Fruit fly (Drosophila melanogaster): ENCODE results near the gene CG9922.

CG9922 gene

dm6 chr3R:14050556-14051170 is 14.5 kb upstream of the CG9922 start (continued):
- TF ChIP-seq Poxn (GFP tag; IDR thresholded peaks at IDR 0.05) (no peak), CG17385 (GFP tag; optimal IDR thresholded peaks at IDR 0.05) (no peak), amos (GFP tag; IDR thresholded peaks at IDR 0.05; ENCODE audit: partially characterized antibody) (no peak), CG14050 (GFP tag; IDR thresholded peaks at IDR 0.05) (no peak), Nf-YC (tag; optimal IDR thresholded peaks at IDR 0.05) (peak; percentile 96), CG15269 (tag; optimal IDR thresholded peaks at IDR 0.05) (no peak), Deaf1 (tag; optimal IDR thresholded peaks at IDR 0.05) (peak; percentile 97), row (GFP tag; IDR thresholded peaks at IDR 0.05) (no peak), bsh (GFP tag; optimal IDR thresholded peaks at IDR 0.05) (no peak), TFAM (GFP tag; optimal IDR thresholded peaks at IDR 0.05) (no peak), CG9876 (GFP tag; optimal IDR thresholded peaks at IDR 0.05) (no peak), CG3163 (GFP tag; optimal IDR thresholded peaks at IDR 0.05) (no peak), Side (GFP tag; optimal IDR thresholded peaks at IDR 0.05) (no peak), wdn (GFP tag; IDR thresholded peaks at IDR 0.05) (no peak), CG7271 (tag; optimal IDR thresholded peaks at IDR 0.05) (no peak), Trl (optimal IDR thresholded peaks at IDR 0.05) (peak in 1 of 2 experiments; percentile 53), Trl (GFP tag; optimal IDR thresholded peaks at IDR 0.05) (no peak), MBD-R2 (GFP tag; IDR thresholded peaks at IDR 0.05) (no peak), stc (GFP tag; IDR thresholded peaks at IDR 0.05) (no peak), fd64A (GFP tag; optimal IDR thresholded peaks at IDR 0.05) (no peak), ham (GFP tag; IDR thresholded peaks at IDR 0.05) (no peak), tup (GFP tag; optimal IDR thresholded peaks at IDR 0.05) (no peak), salm (tag; optimal IDR thresholded peaks at IDR 0.05) (no peak), seq (GFP tag; IDR thresholded peaks at IDR 0.05) (peak; percentile 22; the same call in 1 of the 2 replicates), oc (tag; optimal IDR thresholded peaks at IDR 0.05) (no peak), gce (GFP tag; IDR thresholded peaks at IDR 0.05) (no peak), Mad (GFP tag; optimal IDR thresholded peaks at IDR 0.05) (no peak), ftz-f1 (GFP tag; optimal IDR thresholded peaks at IDR 0.05) (no peak), CG16779 (GFP tag; IDR thresholded peaks at IDR 0.05) (no peak), C15 (GFP tag; IDR thresholded peaks at IDR 0.05) (no peak), da (GFP tag; optimal IDR thresholded peaks at IDR 0.05) (no peak), crp (GFP tag; optimal IDR thresholded peaks at IDR 0.05) (no peak), gfzf (GFP tag; optimal IDR thresholded peaks at IDR 0.05) (no peak), CG15073 (GFP tag; optimal IDR thresholded peaks at IDR 0.05) (no peak)

dm6 chr3R:14048702-14049142 is 12.5 kb upstream of the CG9922 start:
- TF ChIP-seq rib (GFP tag; IDR thresholded peaks at IDR 0.05) (no peak), CG7928 (GFP tag; optimal IDR thresholded peaks at IDR 0.05) (no peak), CG8089 (GFP tag; optimal IDR thresholded peaks at IDR 0.05) (no peak), CG32772 (GFP tag; IDR thresholded peaks at IDR 0.05) (no peak), seq (GFP tag; IDR thresholded peaks at IDR 0.05) (no peak), CG10366 (GFP tag; IDR thresholded peaks at IDR 0.05) (no peak), CG34224 (GFP tag; IDR thresholded peaks at IDR 0.05; ENCODE audit: partially characterized antibody) (no peak), pita (GFP tag; optimal IDR thresholded peaks at IDR 0.05) (no peak), CG13123 (GFP tag; optimal IDR thresholded peaks at IDR 0.05) (no peak), CG6683 (GFP tag; optimal IDR thresholded peaks at IDR 0.05) (no peak), ems (GFP tag; optimal IDR thresholded peaks at IDR 0.05) (no peak), Fer1 (GFP tag; optimal IDR thresholded peaks at IDR 0.05) (peak; percentile 38), CG6175 (GFP tag; IDR thresholded peaks at IDR 0.05) (no peak), btn (GFP tag; optimal IDR thresholded peaks at IDR 0.05) (no peak), CG4328 (GFP tag; optimal IDR thresholded peaks at IDR 0.05) (no peak), wor (GFP tag; IDR thresholded peaks at IDR 0.05) (no peak), CG15073 (GFP tag; optimal IDR thresholded peaks at IDR 0.05) (no peak), az2 (GFP tag; optimal IDR thresholded peaks at IDR 0.05) (peak; percentile 4), CG1603 (tag; optimal IDR thresholded peaks at IDR 0.05) (no peak), NC2α (GFP tag; optimal IDR thresholded peaks at IDR 0.05) (no peak), croc (GFP tag; conservative IDR thresholded peaks at IDR 0.05) (no peak), CG15269 (tag; optimal IDR thresholded peaks at IDR 0.05) (peak; percentile 53)
